Worm (Caenorhabditis elegans): ENCODE measurements around the gene sru-7.

- no peak for TF ChIP-seq med-1 (GFP tag; optimal IDR thresholded peaks at IDR 0.05; ENCODE audit: insufficient read depth)
- TF ChIP-seq flt-1 (GFP tag; IDR thresholded peaks at IDR 0.05), result no peak
Measured at ce11 chrIV:8464187-8464586, 28.2 kb upstream of the sru-7 start.
